Fruit fly (Drosophila melanogaster): Measurements from ENCODE around the gene CG12071.

Gene CG12071

DNA sequence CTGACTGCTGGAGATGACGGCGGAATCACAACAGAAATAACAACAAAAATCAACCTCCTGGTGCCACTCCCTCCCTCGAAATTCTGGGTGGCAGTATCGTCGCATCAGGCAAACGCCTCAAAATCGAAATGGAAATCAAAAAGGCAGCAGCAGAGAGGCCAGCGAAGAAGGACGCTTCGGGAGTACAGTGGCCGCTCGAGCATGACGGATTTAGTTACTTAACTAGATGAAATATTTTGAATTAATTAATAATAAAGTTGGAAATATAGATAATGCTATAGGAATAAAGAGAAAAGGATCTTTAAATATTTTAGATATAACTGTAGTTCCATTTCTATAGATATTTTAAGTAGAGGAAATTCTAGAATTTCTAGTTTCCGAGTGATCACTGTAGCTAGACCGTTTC, 15.5 kb downstream of the CG12071 start (continued):
- TF ChIP-seq hkb (optimal IDR thresholded peaks at IDR 0.05) (no peak), hkb (GFP tag; IDR thresholded peaks at IDR 0.05) (no peak), br (optimal IDR thresholded peaks at IDR 0.05) (no peak), kni (GFP tag; optimal IDR thresholded peaks at IDR 0.05) (peak; percentile 12), stwl (tag; optimal IDR thresholded peaks at IDR 0.05) (no peak), Hr78 (GFP tag; optimal IDR thresholded peaks at IDR 0.05) (no peak), ttk (GFP tag; IDR thresholded peaks at IDR 0.05) (no peak), cad (GFP tag; optimal IDR thresholded peaks at IDR 0.05) (no peak), CG7357 (GFP tag; IDR thresholded peaks at IDR 0.05) (0 out of 3 replicates have a peak, but pooled peaks have one; percentile 34), Scr (GFP tag; IDR thresholded peaks at IDR 0.05; ENCODE audit: partially characterized antibody) (no peak), dan (GFP tag; IDR thresholded peaks at IDR 0.05) (no peak), CG9817 (tag; optimal IDR thresholded peaks at IDR 0.05) (no peak), bsh (GFP tag; optimal IDR thresholded peaks at IDR 0.05) (peak in 1 of 2 experiments; percentile 52), chif (GFP tag; optimal IDR thresholded peaks at IDR 0.05) (no peak), CG33213 (GFP tag; optimal IDR thresholded peaks at IDR 0.05) (no peak), CG16813 (GFP tag; IDR thresholded peaks at IDR 0.05; ENCODE audit: partially characterized antibody) (no peak), CG4820 (GFP tag; optimal IDR thresholded peaks at IDR 0.05) (no peak), sug (tag; optimal IDR thresholded peaks at IDR 0.05) (no peak), CG31388 (GFP tag; optimal IDR thresholded peaks at IDR 0.05) (no peak), Atf-2 (GFP tag; optimal IDR thresholded peaks at IDR 0.05) (no peak), CG10565 (GFP tag; optimal IDR thresholded peaks at IDR 0.05) (no peak), CG8924 (tag; optimal IDR thresholded peaks at IDR 0.05) (peak; percentile 54), MBD-R2 (GFP tag; IDR thresholded peaks at IDR 0.05) (no peak), chm (GFP tag; IDR thresholded peaks at IDR 0.05) (peak; percentile 48; the same call in 1 of the 2 replicates), Rx (GFP tag; IDR thresholded peaks at IDR 0.05) (no peak), sens (GFP tag) (peak; percentile 77), PHDP (tag; optimal IDR thresholded peaks at IDR 0.05) (peak; percentile 16), CG6254 (GFP tag; optimal IDR thresholded peaks at IDR 0.05) (peak; percentile 2), ranshi (GFP tag; IDR thresholded peaks at IDR 0.05) (no peak), CG6683 (GFP tag; optimal IDR thresholded peaks at IDR 0.05) (no peak), danr (GFP tag; IDR thresholded peaks at IDR 0.05) (no peak), Taf1 (GFP tag; IDR thresholded peaks at IDR 0.05) (no peak), CG12236 (GFP tag; optimal IDR thresholded peaks at IDR 0.05) (no peak), inv (GFP tag; IDR thresholded peaks at IDR 0.05; ENCODE audit: partially characterized antibody) (no peak), yki (optimal IDR thresholded peaks at IDR 0.05) (no peak), B-H1 (GFP tag; IDR thresholded peaks at IDR 0.05) (no peak), CG2129 (GFP tag; IDR thresholded peaks at IDR 0.05; ENCODE audit: partially characterized antibody) (no peak), nau (GFP tag; optimal IDR thresholded peaks at IDR 0.05) (no peak), CG3838 (GFP tag; optimal IDR thresholded peaks at IDR 0.05) (no peak), CG12299 (tag; optimal IDR thresholded peaks at IDR 0.05) (no peak), CG5180 (GFP tag; optimal IDR thresholded peaks at IDR 0.05) (no peak), CG10209 (GFP tag; optimal IDR thresholded peaks at IDR 0.05) (no peak), CHES-1-like (GFP tag; optimal IDR thresholded peaks at IDR 0.05) (no peak), MTF-1 (GFP tag; optimal IDR thresholded peaks at IDR 0.05; ENCODE audit: borderline replicate concordance) (no peak), Max (GFP tag; optimal IDR thresholded peaks at IDR 0.05) (no peak), CG13424 (tag; optimal IDR thresholded peaks at IDR 0.05) (peak; percentile 48), CG3065 (GFP tag; optimal IDR thresholded peaks at IDR 0.05) (no peak), insv (GFP tag; optimal IDR thresholded peaks at IDR 0.05) (no peak), dmrt11E (tag; optimal IDR thresholded peaks at IDR 0.05) (peak; percentile 68), YL-1 (GFP tag; optimal IDR thresholded peaks at IDR 0.05) (no peak), CG12219 (GFP tag; optimal IDR thresholded peaks at IDR 0.05) (no peak), gce (GFP tag; IDR thresholded peaks at IDR 0.05) (no peak)
